Fruit fly (Drosophila melanogaster) whole organism, wandering third instar larva: ENCODE measurements around the gene Fas3.

Experiments used
- CG32264 ChIP-seq: fragments of 200-800 bp; sonication (Bioruptor generic); optimal IDR thresholded peaks from 2 replicates; lab custom pipeline; 2016; ENCODE audit warnings: missing biosample characterization, missing genetic modification characterization
- CrebA ChIP-seq: fragments of 200-800 bp; sonication (Bioruptor generic); optimal IDR thresholded peaks from 2 replicates; lab custom pipeline; 2016; ENCODE audit warnings: missing biosample characterization, mild to moderate bottlenecking, missing genetic modification characterization, borderline replicate concordance
- Dfd ChIP-seq: fragments of >200 bp; optimal IDR thresholded peaks from 2 replicates; lab custom pipeline; 2017; ENCODE audit warnings: missing biosample characterization, missing genetic modification characterization
- Dif ChIP-seq: fragments of 200-275, 200-300 bp; sonication (Bioruptor generic); optimal IDR thresholded peaks from 2 replicates; lab custom pipeline; 2018; ENCODE audit warnings: missing biosample characterization, missing genetic modification characterization; ENCODE audit not compliant: partially characterized antibody
- GATAd ChIP-seq: sonication (Bioruptor generic); optimal IDR thresholded peaks from 2 replicates; lab custom pipeline; 2016; ENCODE audit warnings: missing biosample characterization, missing genetic modification characterization
- HLH106 ChIP-seq: fragments of 200-800 bp; optimal IDR thresholded peaks from 3 replicates; lab custom pipeline; 2019; ENCODE audit warnings: missing biosample characterization, mild to moderate bottlenecking, missing genetic modification characterization, moderate library complexity
- Hnf4 ChIP-seq: fragments of 200-800 bp; sonication (Bioruptor generic); optimal IDR thresholded peaks from 2 replicates; lab custom pipeline; 2016; ENCODE audit warnings: missing biosample characterization, mild to moderate bottlenecking, missing genetic modification characterization
- Hr78 ChIP-seq: fragments of >200 bp; optimal IDR thresholded peaks from 2 replicates; lab custom pipeline; 2017; ENCODE audit warnings: missing biosample characterization, missing genetic modification characterization
- Hr83 ChIP-seq: fragments of 200-300 bp; sonication (Bioruptor generic); optimal IDR thresholded peaks from 2 replicates; lab custom pipeline; 2016; ENCODE audit warnings: missing biosample characterization, mild to moderate bottlenecking, missing genetic modification characterization, moderate library complexity; ENCODE audit not compliant: poor library complexity, severe bottlenecking
- Mio ChIP-seq: sonication (Bioruptor generic); optimal IDR thresholded peaks from 2 replicates; lab custom pipeline; 2016; ENCODE audit warnings: missing biosample characterization, missing genetic modification characterization
- Myc ChIP-seq: fragments of >200 bp; optimal IDR thresholded peaks from 2 replicates; lab custom pipeline; 2017
- N ChIP-seq: fragments of >200 bp; optimal IDR thresholded peaks from 2 replicates; lab custom pipeline; 2018; ENCODE audit warnings: missing biosample characterization, missing external identifiers, missing genetic modification characterization
- Rel ChIP-seq, 2 experiments: fragments of 200-800 bp; sonication (Bioruptor generic) in 1 of 2; optimal IDR thresholded peaks; 2 replicates in 1 of 2; 3 replicates in 1 of 2; lab custom pipeline; 2016 to 2019; ENCODE audit warnings: mild to moderate bottlenecking in 2 of 2, missing biosample characterization in 2 of 2, missing genetic modification characterization in 2 of 2, moderate library complexity in 1 of 2
- Vsx2 ChIP-seq: fragments of 200-300, 225-300 bp; sonication (Bioruptor generic); optimal IDR thresholded peaks from 2 replicates; lab custom pipeline; 2018; ENCODE audit warnings: missing biosample characterization, missing genetic modification characterization; ENCODE audit not compliant: partially characterized antibody
- br ChIP-seq: fragments of 200-800 bp; sonication (Bioruptor generic); optimal IDR thresholded peaks from 2 replicates; lab custom pipeline; 2016; ENCODE audit warnings: missing biosample characterization, missing genetic modification characterization
- brk ChIP-seq: fragments of 200-800 bp; sonication (Bioruptor generic); optimal IDR thresholded peaks from 2 replicates; lab custom pipeline; 2016; ENCODE audit warnings: missing biosample characterization, mild to moderate bottlenecking, missing genetic modification characterization
- dl ChIP-seq, 2 experiments: fragments of 175-275, 200-275 bp in 1 of 2; fragments of 200-275 bp in 1 of 2; sonication (Bioruptor generic); optimal IDR thresholded peaks; lab custom pipeline; 2018; ENCODE audit warnings: mild to moderate bottlenecking in 2 of 2, missing biosample characterization in 2 of 2, missing genetic modification characterization in 2 of 2, moderate library complexity in 2 of 2; ENCODE audit not compliant: partially characterized antibody in 2 of 2, insufficient read depth in 1 of 2
- dmrt93B ChIP-seq: fragments of 200-800 bp; sonication (Bioruptor generic); optimal IDR thresholded peaks from 2 replicates; lab custom pipeline; 2018; ENCODE audit warnings: missing biosample characterization, mild to moderate bottlenecking, missing genetic modification characterization
- dsf ChIP-seq: sonication (Bioruptor generic); optimal IDR thresholded peaks from 2 replicates; lab custom pipeline; 2016; ENCODE audit warnings: missing biosample characterization, missing genetic modification characterization, borderline replicate concordance
- ey ChIP-seq: fragments of 200-800 bp; sonication (Bioruptor generic); optimal IDR thresholded peaks from 2 replicates; lab custom pipeline; 2016; ENCODE audit warnings: missing biosample characterization, missing genetic modification characterization
- fru ChIP-seq: fragments of 200-800 bp; sonication (Bioruptor generic); optimal IDR thresholded peaks from 3 replicates; lab custom pipeline; 2016; ENCODE audit warnings: missing biosample characterization, mild to moderate bottlenecking, missing genetic modification characterization
- jim ChIP-seq: fragments of 175-275, 200-325 bp; sonication (Bioruptor generic); optimal IDR thresholded peaks from 2 replicates; lab custom pipeline; 2016; ENCODE audit warnings: missing biosample characterization, mild to moderate bottlenecking, missing genetic modification characterization
- lola ChIP-seq: fragments of >200 bp; optimal IDR thresholded peaks from 2 replicates; lab custom pipeline; 2017; ENCODE audit warnings: missing biosample characterization, missing genetic modification characterization
- psq ChIP-seq: fragments of 200-800 bp; sonication (Bioruptor generic); optimal IDR thresholded peaks from 3 replicates; lab custom pipeline; 2017; ENCODE audit warnings: missing biosample characterization, mild to moderate bottlenecking, missing genetic modification characterization, moderate library complexity
- rgr ChIP-seq: fragments of 200-800 bp; sonication (Bioruptor generic); optimal IDR thresholded peaks from 3 replicates; lab custom pipeline; 2016; ENCODE audit warnings: missing biosample characterization, mild to moderate bottlenecking, missing genetic modification characterization
- sage ChIP-seq: fragments of 200-800 bp; sonication (Bioruptor generic); optimal IDR thresholded peaks from 2 replicates; lab custom pipeline; 2016; ENCODE audit warnings: missing biosample characterization, mild to moderate bottlenecking, missing genetic modification characterization
- sv ChIP-seq: fragments of 200-800 bp; sonication (Bioruptor generic); optimal IDR thresholded peaks from 3 replicates; lab custom pipeline; 2016; ENCODE audit warnings: missing biosample characterization, missing genetic modification characterization
- tai ChIP-seq: sonication (Bioruptor generic); optimal IDR thresholded peaks from 2 replicates; lab custom pipeline; 2016; ENCODE audit warnings: missing biosample characterization, missing genetic modification characterization
- usp ChIP-seq: fragments of >200 bp; optimal IDR thresholded peaks from 2 replicates; lab custom pipeline; 2017; ENCODE audit warnings: missing biosample characterization, missing genetic modification characterization
- woc ChIP-seq: sonication (Bioruptor generic); optimal IDR thresholded peaks from 2 replicates; lab custom pipeline; 2016; ENCODE audit warnings: missing biosample characterization, mild to moderate bottlenecking, missing genetic modification characterization

Gene Fas3

DNA sequence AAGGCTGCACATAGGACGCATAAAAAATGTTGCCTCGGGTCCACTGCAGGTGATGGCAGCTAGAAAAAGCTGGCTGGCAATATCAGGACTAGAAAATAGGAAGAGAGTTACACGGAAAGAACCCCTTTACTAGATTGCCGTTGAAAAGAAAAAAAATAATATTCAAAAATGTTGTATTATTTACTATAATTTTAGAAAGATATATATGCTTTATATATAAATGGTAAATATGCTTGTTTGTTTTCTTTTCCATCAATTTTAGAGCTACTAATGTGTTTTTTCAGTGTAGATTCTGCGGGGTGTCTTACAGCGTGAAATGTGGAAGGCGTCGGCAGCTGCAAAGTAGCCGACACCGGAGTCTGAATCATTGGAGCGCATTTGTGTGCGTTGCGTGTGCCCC, 32.7 kb upstream of the Fas3 start:
- no peak for TF ChIP-seq GATAd (GFP tag; lab: Kevin White, UChicago)
- TF ChIP-seq Myc: no peak
- no peak for TF ChIP-seq psq (GFP tag; lab: Kevin White, UChicago)
- no peak for TF ChIP-seq Dfd (GFP tag; lab: Kevin White, UChicago)
- TF ChIP-seq Hr78: no peak
- no peak for TF ChIP-seq ey
- no peak for TF ChIP-seq CG32264 (GFP tag; lab: Kevin White, UChicago)
- TF ChIP-seq dsf (GFP tag; lab: Kevin White, UChicago): no peak
- TF ChIP-seq rgr (GFP tag; lab: Kevin White, UChicago): no peak
- TF ChIP-seq Rel (GFP tag; optimal IDR thresholded peaks at IDR 0.05; lab: Kevin White, UChicago): no peak
- no peak for TF ChIP-seq Rel (tag; optimal IDR thresholded peaks at IDR 0.05; lab: Kevin White, UChicago)
- no peak for TF ChIP-seq dmrt93B (GFP tag; lab: Kevin White, UChicago)
- no peak for TF ChIP-seq CrebA (GFP tag; lab: Kevin White, UChicago)
- TF ChIP-seq HLH106 (tag; lab: Kevin White, UChicago): no peak
- no peak for TF ChIP-seq jim (GFP tag; lab: Kevin White, UChicago)
- no peak for TF ChIP-seq sv (GFP tag; lab: Kevin White, UChicago)

DNA sequence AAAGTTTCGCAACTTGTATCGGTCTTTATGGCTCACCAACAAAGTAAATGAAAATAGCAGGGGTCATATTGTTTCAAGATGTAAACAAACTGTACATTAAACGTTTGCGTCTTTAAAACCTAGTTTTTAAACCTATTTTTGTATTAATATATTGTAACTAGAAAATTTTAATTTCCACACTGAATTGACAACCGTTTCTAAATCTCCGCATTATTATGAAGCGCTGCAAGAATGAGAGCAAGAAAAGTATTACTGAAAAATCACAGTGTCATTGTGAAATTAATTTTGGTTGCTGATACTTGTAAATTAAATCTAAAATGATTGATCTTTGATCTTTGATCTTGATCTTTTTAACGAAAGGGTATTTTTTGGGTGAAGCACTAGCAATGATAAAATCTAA, 28.5 kb upstream of the Fas3 start, which contains the start of gene CG43362:
CG43362 (minus strand) TSS at position 101 of the 400 bp plus-strand sequence.
- no peak for TF ChIP-seq tai
- no peak for TF ChIP-seq woc (GFP tag; lab: Kevin White, UChicago)
- TF ChIP-seq dl (GFP tag; optimal IDR thresholded peaks at IDR 0.05; lab: Kevin White, UChicago; ENCODE audit: insufficient read depth in 1 of 2, partially characterized antibody in 2 of 2): no peak
- no peak for TF ChIP-seq Vsx2 (GFP tag; lab: Kevin White, UChicago)
- TF ChIP-seq usp (GFP tag; lab: Kevin White, UChicago): no peak
- TF ChIP-seq GATAd (GFP tag; lab: Kevin White, UChicago): no peak
- no peak for TF ChIP-seq Myc
- TF ChIP-seq brk (GFP tag; lab: Kevin White, UChicago): no peak
- no peak for TF ChIP-seq Mio (GFP tag; lab: Kevin White, UChicago)
- no peak for TF ChIP-seq sv (GFP tag; lab: Kevin White, UChicago)
- no peak for TF ChIP-seq Rel (GFP tag; optimal IDR thresholded peaks at IDR 0.05; lab: Kevin White, UChicago)
- TF ChIP-seq Rel (tag; optimal IDR thresholded peaks at IDR 0.05; lab: Kevin White, UChicago): no peak
- TF ChIP-seq Hnf4 (GFP tag; lab: Kevin White, UChicago): no peak
- no peak for TF ChIP-seq ey
- no peak for TF ChIP-seq br
- TF ChIP-seq HLH106 (tag; lab: Kevin White, UChicago): no peak
- TF ChIP-seq lola (GFP tag; lab: Kevin White, UChicago): no peak
- no peak for TF ChIP-seq Hr78
- TF ChIP-seq CrebA (GFP tag; lab: Kevin White, UChicago): no peak
- TF ChIP-seq psq (GFP tag; lab: Kevin White, UChicago): no peak
- no peak for TF ChIP-seq dmrt93B (GFP tag; lab: Kevin White, UChicago)

DNA sequence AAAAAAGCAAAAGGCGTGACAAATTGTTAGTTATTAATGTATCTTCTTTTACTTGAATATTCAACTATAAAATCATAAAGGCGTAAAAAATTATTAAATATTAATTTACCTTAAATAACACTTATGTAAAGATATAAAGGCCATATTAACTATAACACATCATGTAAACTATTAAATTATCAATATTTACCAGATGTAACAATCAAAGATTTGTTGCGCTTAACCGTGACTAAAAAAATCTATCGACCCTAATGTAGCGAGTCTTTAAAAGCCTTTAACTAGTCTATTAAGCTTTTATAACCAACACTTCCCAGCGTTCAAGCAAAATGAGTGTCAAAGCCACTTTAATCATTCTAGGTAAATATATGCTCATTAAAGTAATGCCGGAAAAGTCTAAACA, 27.7 kb upstream of the Fas3 start, which contains the start of gene Sfp36F:
Sfp36F (plus strand) TSS at position 301 of the 400 bp plus-strand sequence.
- TF ChIP-seq dsf (GFP tag; lab: Kevin White, UChicago) (no peak), dmrt93B (GFP tag; lab: Kevin White, UChicago) (no peak), N (GFP tag; lab: Kevin White, UChicago) (no peak), rgr (GFP tag; lab: Kevin White, UChicago) (no peak), Dfd (GFP tag; lab: Kevin White, UChicago) (no peak), Myc (no peak), Dif (GFP tag; lab: Kevin White, UChicago) (no peak), Mio (GFP tag; lab: Kevin White, UChicago) (no peak), CG32264 (GFP tag; lab: Kevin White, UChicago) (no peak), CrebA (GFP tag; lab: Kevin White, UChicago) (no peak), Hr83 (GFP tag; lab: Kevin White, UChicago) (no peak), lola (GFP tag; lab: Kevin White, UChicago) (no peak), fru (GFP tag; lab: Kevin White, UChicago) (no peak), GATAd (GFP tag; lab: Kevin White, UChicago) (no peak), Rel (GFP tag; optimal IDR thresholded peaks at IDR 0.05; lab: Kevin White, UChicago) (no peak), Rel (tag; optimal IDR thresholded peaks at IDR 0.05; lab: Kevin White, UChicago) (no peak), woc (GFP tag; lab: Kevin White, UChicago) (no peak), Vsx2 (GFP tag; lab: Kevin White, UChicago) (no peak), tai (no peak), psq (GFP tag; lab: Kevin White, UChicago) (no peak), Hr78 (no peak)

DNA sequence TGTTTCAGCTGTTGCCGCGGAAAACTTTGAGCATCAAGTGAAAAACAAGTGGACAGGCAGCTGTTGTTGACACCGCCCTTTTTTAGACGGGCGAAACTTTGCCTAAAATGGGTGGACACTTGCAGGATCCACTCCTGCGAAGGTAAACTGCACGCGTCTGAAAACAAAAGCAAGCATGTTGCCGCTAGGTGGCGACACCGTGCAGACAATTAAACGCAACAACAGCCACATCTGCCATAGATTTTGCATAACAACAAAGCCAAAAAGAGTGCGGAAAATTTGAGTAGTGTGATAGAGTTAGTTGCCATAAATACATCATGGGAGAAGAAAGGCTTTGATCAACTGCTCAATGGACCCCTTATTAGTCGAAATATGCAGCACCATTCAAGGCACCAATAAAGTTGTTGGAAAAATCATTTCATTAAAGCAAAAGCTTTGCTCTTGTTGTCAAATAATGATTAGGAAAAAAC, 25.4 kb upstream of the Fas3 start, which contains the start of gene CG5790:
CG5790 (plus strand) TSS at position 420 of the 470 bp plus-strand sequence.
- no peak for TF ChIP-seq fru (GFP tag; lab: Kevin White, UChicago)
- TF ChIP-seq Myc: no peak
- TF ChIP-seq sage: no peak
